Worm (Caenorhabditis elegans) whole organism, L4 larva: ENCODE measurements around the gene F44E2.3.

ENCODE experiments used
- aha-1 ChIP-seq: fragments of 150-350 bp; peaks from one replicate; lab custom pipeline; 2014; ENCODE audit warnings: missing biosample characterization, missing genetic modification characterization
- ceh-62 ChIP-seq: sonication (generic microtip); optimal IDR thresholded peaks from 2 replicates; lab custom pipeline; 2017; ENCODE audit warnings: missing biosample characterization, missing genetic modification characterization

The F44E2.3 gene

ce11 chrIII:8779912-8780311 lies 49.2 kb downstream of the F44E2.3 start, which contains the start of gene K02D10.4:
Gene K02D10.4, minus strand, starts transcription at chrIII:8780012.
- TF ChIP-seq ceh-62 (tag; lab: Kevin White, UChicago) (no peak), aha-1 (peak; percentile 66)
